Worm (Caenorhabditis elegans): ENCODE results near the gene W06G6.2.
"Not testable (repeated sequence)": the region's sequence is repeated elsewhere in the genome, so short reads cannot be mapped to it uniquely, and the experiment has no call there.

The W06G6.2 gene

DNA sequence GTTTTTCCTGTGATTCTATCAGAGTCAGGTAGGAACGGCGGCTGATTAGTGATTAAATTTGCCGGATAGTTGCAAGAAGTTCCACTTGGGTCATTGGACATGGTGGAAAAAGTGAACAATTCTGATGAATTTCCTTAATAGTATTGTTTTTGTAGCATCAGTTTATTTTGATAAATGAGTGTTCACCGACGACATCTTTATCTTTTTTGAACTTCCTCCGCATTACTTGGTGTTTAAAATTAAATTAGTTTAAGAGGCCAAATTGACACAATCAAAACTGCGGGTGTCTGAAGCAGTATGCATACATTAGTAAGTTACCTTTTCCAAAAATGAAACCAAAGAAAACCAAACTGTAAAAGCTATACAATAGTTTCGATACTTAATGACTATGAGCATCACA lies 20.1 kb downstream of the W06G6.2 start, which contains the start of gene W06G6.11:
Gene W06G6.11, minus strand, starts transcription at position 101 of the 400 bp plus-strand sequence.
- TF ChIP-seq ceh-13 (GFP tag; optimal IDR thresholded peaks at IDR 0.05); tbx-11 (GFP tag; IDR thresholded peaks at IDR 0.05); tbx-37 (GFP tag; conservative IDR thresholded peaks at IDR 0.05): not testable (repeated sequence)

DNA sequence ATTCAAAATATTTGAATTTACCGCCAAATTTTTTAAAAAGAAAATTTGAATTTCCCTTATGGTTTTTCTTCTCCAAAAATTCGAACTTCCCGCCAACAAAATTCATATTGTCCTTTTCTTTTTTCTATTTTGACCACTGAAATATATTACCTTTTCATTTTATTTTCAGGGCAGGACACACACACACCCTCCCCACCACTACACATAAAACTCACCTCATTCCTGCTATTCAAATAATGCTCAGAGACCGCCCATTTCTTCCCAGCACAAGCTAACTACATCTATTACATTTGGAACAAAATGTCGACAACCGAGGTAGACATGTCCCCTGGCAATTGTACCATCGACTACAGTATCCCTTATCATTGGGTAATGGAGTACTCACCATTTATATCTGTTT lies 25.2 kb downstream of the W06G6.2 start, which contains the start of gene W06G6.15:
Gene W06G6.15, plus strand, starts transcription at position 301 of the 400 bp plus-strand sequence.
- TF ChIP-seq hmbx-1 (tag; optimal IDR thresholded peaks at IDR 0.05); scrt-1 (GFP tag; IDR thresholded peaks at IDR 0.05); tbx-11 (GFP tag; IDR thresholded peaks at IDR 0.05): not testable (repeated sequence)

DNA sequence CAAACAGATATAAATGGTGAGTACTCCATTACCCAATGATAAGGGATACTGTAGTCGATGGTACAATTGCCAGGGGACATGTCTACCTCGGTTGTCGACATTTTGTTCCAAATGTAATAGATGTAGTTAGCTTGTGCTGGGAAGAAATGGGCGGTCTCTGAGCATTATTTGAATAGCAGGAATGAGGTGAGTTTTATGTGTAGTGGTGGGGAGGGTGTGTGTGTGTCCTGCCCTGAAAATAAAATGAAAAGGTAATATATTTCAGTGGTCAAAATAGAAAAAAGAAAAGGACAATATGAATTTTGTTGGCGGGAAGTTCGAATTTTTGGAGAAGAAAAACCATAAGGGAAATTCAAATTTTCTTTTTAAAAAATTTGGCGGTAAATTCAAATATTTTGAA lies 31.7 kb downstream of the W06G6.2 start, which contains the start of gene Y70C5B.2:
Gene Y70C5B.2, minus strand, starts transcription at position 101 of the 400 bp plus-strand sequence.
- not testable (repeated sequence) for TF ChIP-seq ceh-13 (GFP tag; optimal IDR thresholded peaks at IDR 0.05); ama-1 (optimal IDR thresholded peaks at IDR 0.05); tbx-37 (GFP tag; conservative IDR thresholded peaks at IDR 0.05)

DNA sequence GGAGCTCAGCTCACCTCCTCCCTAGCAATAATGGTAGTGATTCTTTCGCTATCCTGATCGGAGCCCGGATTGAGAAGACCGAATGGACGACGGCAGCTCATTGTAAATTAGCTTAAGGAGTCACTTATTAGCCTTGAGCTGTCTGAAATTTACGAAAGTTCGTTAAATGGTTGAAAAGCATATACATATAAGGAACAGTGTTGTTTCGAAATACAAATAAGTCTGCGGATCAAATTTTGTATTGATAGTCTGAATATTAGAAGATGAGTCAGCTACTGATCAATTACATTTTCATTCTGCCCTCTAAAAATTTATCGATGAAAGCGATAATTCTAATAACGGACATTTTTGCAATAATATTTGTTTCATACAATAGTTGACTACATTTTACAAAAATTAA lies 37.6 kb downstream of the W06G6.2 start, which contains the start of gene F14F8.14:
Gene F14F8.14, minus strand, starts transcription at position 101 of the 400 bp plus-strand sequence.
- TF ChIP-seq ceh-13 (GFP tag; optimal IDR thresholded peaks at IDR 0.05) (no peak), flt-1 (GFP tag; IDR thresholded peaks at IDR 0.05) (no peak), ceh-36 (tag; optimal IDR thresholded peaks at IDR 0.05) (no peak), ama-1 (optimal IDR thresholded peaks at IDR 0.05) (no peak), hnd-1 (tag; optimal IDR thresholded peaks at IDR 0.05) (no peak), tra-4 (tag; optimal IDR thresholded peaks at IDR 0.05) (no peak), B0310.2 (tag; optimal IDR thresholded peaks at IDR 0.05) (no peak)

DNA sequence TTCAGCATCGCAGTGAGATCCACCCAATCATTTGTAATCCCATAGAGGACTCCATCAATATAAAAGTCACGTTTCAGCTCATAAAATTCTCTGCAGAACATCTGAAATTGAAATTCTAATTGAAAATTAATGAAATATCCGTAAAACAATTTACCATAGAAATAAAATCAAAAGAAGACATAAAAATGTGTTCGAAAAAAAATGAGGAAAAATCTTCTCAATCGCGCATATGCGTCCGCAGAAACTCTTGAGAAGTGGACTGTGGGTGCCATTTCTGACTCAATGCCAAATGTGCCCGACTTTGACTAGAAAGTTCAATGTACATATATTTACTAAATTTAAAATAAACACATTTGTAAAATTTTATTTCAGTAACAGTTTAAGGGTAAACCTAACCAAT lies 39.4 kb downstream of the W06G6.2 start, which contains the start of gene F14F8.9:
Gene F14F8.9, minus strand, starts transcription at position 101 of the 400 bp plus-strand sequence.
- TF ChIP-seq tbx-37 (GFP tag; conservative IDR thresholded peaks at IDR 0.05) (no peak), tbx-11 (GFP tag; IDR thresholded peaks at IDR 0.05) (no peak), aly-1 (tag; optimal IDR thresholded peaks at IDR 0.05) (no peak), pes-1 (GFP tag; IDR thresholded peaks at IDR 0.05) (no peak), ets-7 (tag; optimal IDR thresholded peaks at IDR 0.05) (no peak), hnd-1 (tag; optimal IDR thresholded peaks at IDR 0.05) (no peak), B0310.2 (tag; optimal IDR thresholded peaks at IDR 0.05) (no peak), sea-1 (GFP tag; conservative IDR thresholded peaks at IDR 0.05) (no peak), scrt-1 (GFP tag; IDR thresholded peaks at IDR 0.05) (no peak)

DNA sequence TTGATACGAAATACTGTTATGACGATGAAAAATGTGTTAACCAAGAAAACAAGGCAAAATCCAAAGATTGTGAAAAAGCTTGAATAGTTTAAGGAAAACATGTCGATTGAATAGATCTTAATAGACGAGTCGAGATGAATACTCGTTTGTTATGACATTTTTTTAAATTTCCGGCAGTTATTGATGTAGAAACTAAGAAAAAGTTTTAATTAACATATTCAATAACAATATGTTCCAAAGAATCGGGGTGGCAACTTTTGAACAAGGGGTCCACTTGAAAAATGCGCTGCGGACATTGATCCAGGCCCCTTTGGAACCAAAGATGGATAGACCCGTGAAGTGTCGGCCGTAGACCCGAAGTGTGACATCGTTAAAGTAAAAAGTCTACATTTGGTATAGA lies 42.1 kb downstream of the W06G6.2 start, which contains the start of gene str-61:
Gene str-61, minus strand, starts transcription at position 101 of the 400 bp plus-strand sequence.
- no peak for TF ChIP-seq sea-1 (GFP tag; conservative IDR thresholded peaks at IDR 0.05)

DNA sequence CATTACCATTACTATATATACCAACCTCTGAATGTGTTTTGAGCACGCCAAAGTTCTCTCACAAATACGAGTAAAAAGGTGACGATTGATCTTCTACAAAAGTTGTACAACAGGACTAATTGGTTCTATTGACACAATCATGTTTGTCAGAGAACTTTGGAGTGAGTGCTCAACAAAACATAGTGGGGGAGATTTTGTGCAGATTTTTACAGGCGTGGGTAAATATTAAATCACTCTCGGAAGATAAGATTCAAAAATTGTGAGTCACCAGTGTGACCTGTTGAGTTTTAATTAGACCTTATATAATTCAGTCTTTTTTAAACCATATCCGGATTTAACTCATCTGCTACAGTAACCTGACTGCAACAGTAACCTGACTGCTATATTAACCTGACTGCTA lies 43.1 kb downstream of the W06G6.2 start, which contains the start of gene F14F8.8:
Gene F14F8.8, minus strand, starts transcription at position 101 of the 400 bp plus-strand sequence.
- TF ChIP-seq scrt-1 (GFP tag; IDR thresholded peaks at IDR 0.05) (no peak), hnd-1 (tag; optimal IDR thresholded peaks at IDR 0.05) (no peak), flt-1 (GFP tag; IDR thresholded peaks at IDR 0.05) (no peak), hmbx-1 (tag; optimal IDR thresholded peaks at IDR 0.05) (no peak), tbx-37 (GFP tag; conservative IDR thresholded peaks at IDR 0.05) (no peak), hmg-4 (GFP tag; optimal IDR thresholded peaks at IDR 0.05) (no peak), ceh-13 (GFP tag; optimal IDR thresholded peaks at IDR 0.05) (no peak), pes-1 (GFP tag; IDR thresholded peaks at IDR 0.05) (no peak)

DNA sequence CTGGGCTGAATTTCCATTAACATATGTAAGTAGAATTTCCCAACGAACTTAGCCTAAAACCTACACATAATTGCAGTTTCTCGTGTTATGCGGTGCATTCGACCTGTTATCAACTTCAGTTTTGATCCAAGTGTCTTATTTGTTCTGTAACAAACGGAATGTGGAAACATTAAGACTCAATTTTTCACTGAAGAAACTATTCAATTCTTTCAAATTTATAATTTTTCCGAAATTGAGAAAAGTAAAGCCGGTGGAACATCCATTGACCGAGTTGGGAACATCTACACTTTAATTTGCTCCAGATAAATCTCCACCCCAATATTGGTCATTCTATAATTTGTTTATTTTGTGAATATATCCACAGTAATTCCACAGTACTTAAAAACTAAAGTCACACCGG lies 45.3 kb downstream of the W06G6.2 start:
- TF ChIP-seq ceh-36 (tag; optimal IDR thresholded peaks at IDR 0.05) (no peak), ets-7 (tag; optimal IDR thresholded peaks at IDR 0.05) (no peak), hmbx-1 (tag; optimal IDR thresholded peaks at IDR 0.05) (no peak), ama-1 (optimal IDR thresholded peaks at IDR 0.05) (no peak), tbx-37 (GFP tag; conservative IDR thresholded peaks at IDR 0.05) (no peak), hnd-1 (tag; optimal IDR thresholded peaks at IDR 0.05) (no peak), aly-1 (tag; optimal IDR thresholded peaks at IDR 0.05) (no peak)

DNA sequence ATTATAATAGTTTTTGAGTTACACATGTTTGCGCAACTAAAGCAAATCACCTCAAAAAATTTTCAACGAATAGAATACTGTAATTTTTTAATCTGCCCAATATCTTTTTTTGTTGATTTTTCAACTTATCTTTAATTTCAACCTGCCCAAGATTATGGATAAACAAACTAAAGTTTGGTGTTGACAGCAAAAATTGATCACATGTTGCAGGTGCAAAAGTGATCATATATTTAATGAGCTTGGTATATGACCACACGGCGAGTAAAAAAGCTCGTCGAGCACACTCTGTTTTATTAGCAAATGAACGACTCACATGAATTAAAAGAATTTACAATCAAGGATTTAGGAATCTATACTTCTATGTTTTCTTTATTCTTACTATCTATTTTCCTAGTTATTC lies 46.5 kb downstream of the W06G6.2 start, which contains the start of gene srz-1:
Gene srz-1, plus strand, starts transcription at position 301 of the 400 bp plus-strand sequence.
- no peak for TF ChIP-seq B0310.2 (tag; optimal IDR thresholded peaks at IDR 0.05)
- no peak for TF ChIP-seq ets-7 (tag; optimal IDR thresholded peaks at IDR 0.05)
- TF ChIP-seq flt-1 (GFP tag; IDR thresholded peaks at IDR 0.05), result no peak
- no peak for TF ChIP-seq tra-4 (tag; optimal IDR thresholded peaks at IDR 0.05)
- TF ChIP-seq hnd-1 (tag; optimal IDR thresholded peaks at IDR 0.05), result no peak
- TF ChIP-seq ama-1 (optimal IDR thresholded peaks at IDR 0.05), result no peak
- no peak for TF ChIP-seq aly-1 (tag; optimal IDR thresholded peaks at IDR 0.05)
- no peak for TF ChIP-seq F13C5.2 (tag; optimal IDR thresholded peaks at IDR 0.05)
- TF ChIP-seq ceh-36 (tag; optimal IDR thresholded peaks at IDR 0.05), result no peak
- no peak for TF ChIP-seq scrt-1 (GFP tag; IDR thresholded peaks at IDR 0.05)
- no peak for TF ChIP-seq hmbx-1 (tag; optimal IDR thresholded peaks at IDR 0.05)
- no peak for TF ChIP-seq hmg-4 (GFP tag; optimal IDR thresholded peaks at IDR 0.05)
- TF ChIP-seq pes-1 (GFP tag; IDR thresholded peaks at IDR 0.05), result no peak
- no peak for TF ChIP-seq ceh-13 (GFP tag; optimal IDR thresholded peaks at IDR 0.05)
- TF ChIP-seq sea-1 (GFP tag; conservative IDR thresholded peaks at IDR 0.05), result no peak
- TF ChIP-seq tbx-37 (GFP tag; conservative IDR thresholded peaks at IDR 0.05), result no peak

Data from whole organism, early embryonic.